Fruit fly (Drosophila melanogaster): Measurements from ENCODE around the gene CG17625.

CG17625 gene

dm6 chr3R:22724149-22724973, 37.7 kb downstream of the CG17625 start, which contains the start of gene Irp-1A (continued):
- TF ChIP-seq esn (GFP tag; optimal IDR thresholded peaks at IDR 0.05) (peak; percentile 73), Lpt (GFP tag; optimal IDR thresholded peaks at IDR 0.05) (peak; percentile 54), spab (GFP tag; optimal IDR thresholded peaks at IDR 0.05) (no peak), net (GFP tag; optimal IDR thresholded peaks at IDR 0.05) (peak; percentile 55), CG1621 (tag; optimal IDR thresholded peaks at IDR 0.05) (no peak), Ets21C (GFP tag; optimal IDR thresholded peaks at IDR 0.05) (no peak), Sox14 (GFP tag; optimal IDR thresholded peaks at IDR 0.05) (peak; percentile 46), CG32006 (GFP tag; optimal IDR thresholded peaks at IDR 0.05) (peak; percentile 62), fd59A (GFP tag; optimal IDR thresholded peaks at IDR 0.05) (no peak), Blimp-1 (GFP tag; optimal IDR thresholded peaks at IDR 0.05) (no peak), pdm3 (GFP tag; optimal IDR thresholded peaks at IDR 0.05) (peak; percentile 38), Met (GFP tag; optimal IDR thresholded peaks at IDR 0.05) (peak; percentile 46), CG10669 (GFP tag; optimal IDR thresholded peaks at IDR 0.05) (peak; percentile 46), Eip75B (GFP tag; optimal IDR thresholded peaks at IDR 0.05) (peak; percentile 46), CG6808 (GFP tag; optimal IDR thresholded peaks at IDR 0.05) (peak; percentile 32), dsx (GFP tag; optimal IDR thresholded peaks at IDR 0.05; ENCODE audit: poor library complexity, severe bottlenecking) (peak; percentile 78), acj6 (GFP tag; optimal IDR thresholded peaks at IDR 0.05) (peak; percentile 51)

DNA sequence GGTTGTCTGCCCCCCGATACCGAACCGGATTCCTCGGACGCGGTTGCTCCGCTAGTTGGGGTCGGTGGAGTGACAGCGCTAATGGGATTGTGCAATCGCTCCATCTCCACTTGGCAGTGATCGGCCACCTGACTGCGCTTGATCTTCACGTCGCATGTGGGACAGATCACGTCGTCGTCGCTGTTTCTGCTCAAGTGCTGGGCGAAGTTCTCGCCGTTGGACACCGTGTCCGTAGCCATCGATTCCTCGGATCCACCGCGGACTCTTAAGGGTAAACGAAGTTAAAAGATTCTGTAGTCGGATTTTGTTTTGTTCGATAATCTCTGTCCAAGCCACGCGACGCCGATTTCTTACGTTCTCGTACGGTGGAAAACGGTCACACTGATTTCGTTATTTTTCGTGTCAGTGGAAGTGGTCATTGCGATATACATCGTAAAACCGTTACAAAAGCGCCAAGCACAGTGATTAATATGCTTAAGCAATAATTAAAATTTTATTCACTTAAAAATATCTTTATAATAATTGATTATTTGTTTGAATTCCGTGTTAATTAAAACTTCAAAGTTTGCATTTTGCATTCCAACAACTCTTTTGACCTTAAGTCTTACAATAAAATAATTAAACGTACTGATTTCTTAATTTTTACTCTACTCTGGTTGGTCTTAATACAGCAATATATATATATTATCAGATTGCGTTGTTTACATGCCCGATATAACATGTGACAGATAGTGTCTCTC, 39.6 kb downstream of the CG17625 start, which contains the start of gene RNF220:
Gene RNF220 (minus strand): TSS at position 384 of the 740 bp plus-strand sequence.
- TF ChIP-seq CG11762 (GFP tag; optimal IDR thresholded peaks at IDR 0.05; ENCODE audit: insufficient read depth) (peak; percentile 3), fkh (GFP tag; optimal IDR thresholded peaks at IDR 0.05) (peak; percentile 26), CG32006 (GFP tag; optimal IDR thresholded peaks at IDR 0.05) (peak; percentile 48), CG8632 (GFP tag; optimal IDR thresholded peaks at IDR 0.05) (peak; percentile 23), CG11294 (GFP tag; IDR thresholded peaks at IDR 0.05) (no peak), OdsH (GFP tag; optimal IDR thresholded peaks at IDR 0.05) (peak; percentile 49), Eip78C (GFP tag) (peak; percentile 64), Ets21C (GFP tag; optimal IDR thresholded peaks at IDR 0.05) (no peak), Hr39 (GFP tag; optimal IDR thresholded peaks at IDR 0.05) (no peak), CG10669 (GFP tag; optimal IDR thresholded peaks at IDR 0.05) (peak; percentile 24), dac (GFP tag; optimal IDR thresholded peaks at IDR 0.05) (no peak), esn (GFP tag; optimal IDR thresholded peaks at IDR 0.05) (peak; percentile 28), fd85E (GFP tag; optimal IDR thresholded peaks at IDR 0.05) (no peak), CG34406 (GFP tag; optimal IDR thresholded peaks at IDR 0.05) (peak; percentile 12), topi (GFP tag; optimal IDR thresholded peaks at IDR 0.05) (no peak), Gug (GFP tag; IDR thresholded peaks at IDR 0.05) (no peak), Sox14 (GFP tag; optimal IDR thresholded peaks at IDR 0.05) (no peak), Lpt (GFP tag; optimal IDR thresholded peaks at IDR 0.05) (no peak), CG8319 (GFP tag; optimal IDR thresholded peaks at IDR 0.05) (no peak), pdm3 (GFP tag; optimal IDR thresholded peaks at IDR 0.05) (peak; percentile 34), dsx (GFP tag; optimal IDR thresholded peaks at IDR 0.05; ENCODE audit: poor library complexity, severe bottlenecking) (no peak), Ets96B (tag; optimal IDR thresholded peaks at IDR 0.05) (no peak), acj6 (GFP tag; optimal IDR thresholded peaks at IDR 0.05) (peak; percentile 48), Blimp-1 (GFP tag; optimal IDR thresholded peaks at IDR 0.05) (no peak), Sox15 (GFP tag; optimal IDR thresholded peaks at IDR 0.05) (peak; percentile 37), CG16779 (tag; optimal IDR thresholded peaks at IDR 0.05) (no peak), achi (GFP tag; optimal IDR thresholded peaks at IDR 0.05) (peak; percentile 31), fd59A (GFP tag; optimal IDR thresholded peaks at IDR 0.05) (no peak), cyc (GFP tag; optimal IDR thresholded peaks at IDR 0.05) (no peak), CG4318 (GFP tag; optimal IDR thresholded peaks at IDR 0.05) (peak; percentile 20), eg (GFP tag; IDR thresholded peaks at IDR 0.05) (peak; percentile 67; the same call in 2 of the 3 replicates), Eip75B (GFP tag; optimal IDR thresholded peaks at IDR 0.05) (no peak), CG3032 (tag; optimal IDR thresholded peaks at IDR 0.05) (peak; percentile 15), CG6792 (GFP tag; optimal IDR thresholded peaks at IDR 0.05) (no peak), CG8119 (GFP tag; IDR thresholded peaks at IDR 0.05) (peak; percentile 19; the same call in 1 of the 3 replicates), svp (GFP tag) (peak; percentile 66), CG11902 (GFP tag; optimal IDR thresholded peaks at IDR 0.05) (no peak), ss (GFP tag; optimal IDR thresholded peaks at IDR 0.05) (no peak), lz (GFP tag; optimal IDR thresholded peaks at IDR 0.05) (no peak), Met (GFP tag; optimal IDR thresholded peaks at IDR 0.05) (no peak)
